Worm (Caenorhabditis elegans) whole organism, L4 larva: Measurements from ENCODE around the gene msd-2.

Source experiments
- nhr-28 ChIP-seq: fragments of 150-350 bp; optimal IDR thresholded peaks from 2 replicates; lab custom pipeline; 2014; ENCODE audit warnings: missing biosample characterization, missing genetic modification characterization
- nhr-77 ChIP-seq: fragments of 150-350 bp; optimal IDR thresholded peaks from 2 replicates; lab custom pipeline; 2014; ENCODE audit warnings: missing biosample characterization, missing genetic modification characterization

ce11 chrIV:10026129-10026528 is 2.8 kb upstream of the msd-2 start:
- TF ChIP-seq nhr-28 (tag; lab: Kevin White, UChicago) (no peak), nhr-77 (tag; lab: Kevin White, UChicago) (no peak)
